Worm (Caenorhabditis elegans) whole organism, young adult: ENCODE data around the gene ssr-2.

ENCODE experiments used
- B0035.1 ChIP-seq: sonication (generic microtip); optimal IDR thresholded peaks from 2 replicates; lab custom pipeline; 2016; ENCODE audit warnings: missing genetic modification characterization, mild to moderate bottlenecking, missing compliant biosample characterization, missing genotype, missing genetic modification reagents
- C06A6.2 ChIP-seq: fragments of 200-800 bp; sonication (Bioruptor generic); conservative IDR thresholded peaks from 2 replicates; pipeline ENCODE4 v1.3.6; 2022; ENCODE audit warnings: missing genetic modification characterization, missing compliant biosample characterization
- F10E7.11 ChIP-seq: sonication (generic microtip); optimal IDR thresholded peaks from 2 replicates; lab custom pipeline; 2017; ENCODE audit warnings: mild to moderate bottlenecking, missing genetic modification characterization, moderate library complexity, missing compliant biosample characterization
- F22D6.2 ChIP-seq: sonication (generic microtip); optimal IDR thresholded peaks from 2 replicates; lab custom pipeline; 2016; ENCODE audit warnings: mild to moderate bottlenecking, missing genetic modification characterization, missing compliant biosample characterization
- F37B4.10 ChIP-seq: fragments of 200-800 bp; sonication (Bioruptor generic); IDR thresholded peaks from 2 replicates; pipeline ENCODE4 v1.3.6; 2022; ENCODE audit warnings: missing genetic modification characterization, missing compliant biosample characterization
- F39B2.1 ChIP-seq: fragments of 200-800 bp; sonication (Bioruptor generic); IDR thresholded peaks from 2 replicates; pipeline ENCODE4 v1.3.6; 2022; ENCODE audit warnings: missing genetic modification reagents, missing genetic modification characterization, missing compliant biosample characterization
- F52B5.7 ChIP-seq: sonication (generic microtip); optimal IDR thresholded peaks from 2 replicates; lab custom pipeline; 2016; ENCODE audit warnings: mild to moderate bottlenecking, missing genetic modification characterization, missing compliant biosample characterization
- F57A8.1 ChIP-seq: fragments of 200-800 bp; sonication (Bioruptor generic); optimal IDR thresholded peaks from 2 replicates; lab custom pipeline; 2018; ENCODE audit warnings: mild to moderate bottlenecking, missing genetic modification characterization, moderate library complexity, missing compliant biosample characterization
- Y53F4B.3 ChIP-seq: fragments of 200-800 bp; sonication (Bioruptor generic); IDR thresholded peaks from 2 replicates; pipeline ENCODE4 v1.3.6; 2022; ENCODE audit warnings: missing genetic modification reagents, missing genetic modification characterization, missing compliant biosample characterization
- Y56A3A.18 ChIP-seq: fragments of 200-800 bp; sonication (Bioruptor generic); IDR thresholded peaks from 2 replicates; pipeline ENCODE4 v1.3.6; 2022; ENCODE audit warnings: missing genetic modification reagents, missing genetic modification characterization, missing compliant biosample characterization
- Y79H2A.3 ChIP-seq: fragments of 200-800 bp; sonication (Bioruptor generic); conservative IDR thresholded peaks from 2 replicates; pipeline ENCODE4 v1.3.6; 2022; ENCODE audit warnings: missing genetic modification reagents, missing genetic modification characterization, missing compliant biosample characterization
- ama-1 ChIP-seq, 3 experiments: fragments of 150-350 bp in 1 of 3; sonication (generic microtip) in 2 of 3; optimal IDR thresholded peaks; 2 replicates each; lab custom pipeline; 2014 to 2018; ENCODE audit warnings: missing biosample characterization in 2 of 3, missing genetic modification characterization in 2 of 3, missing genetic modification reagents in 2 of 3
- athp-1 ChIP-seq: sonication (generic microtip); optimal IDR thresholded peaks from 2 replicates; lab custom pipeline; 2017; ENCODE audit warnings: mild to moderate bottlenecking, missing genetic modification characterization, missing compliant biosample characterization
- attf-3 ChIP-seq: fragments of 200-800 bp; sonication (Bioruptor generic); conservative IDR thresholded peaks from 2 replicates; pipeline ENCODE4 v1.3.6; 2022; ENCODE audit warnings: missing genetic modification reagents, missing genetic modification characterization, missing compliant biosample characterization
- bed-1 ChIP-seq: fragments of 200-800 bp; sonication (Bioruptor generic); IDR thresholded peaks from 2 replicates; pipeline ENCODE4 v1.3.6; 2022; ENCODE audit warnings: missing genetic modification reagents, missing genetic modification characterization, missing compliant biosample characterization
- bed-2 ChIP-seq: fragments of 200-800 bp; sonication (Bioruptor generic); IDR thresholded peaks from 2 replicates; pipeline ENCODE4 v1.3.6; 2022; ENCODE audit warnings: missing genetic modification reagents, missing genetic modification characterization, missing compliant biosample characterization
- cebp-1 ChIP-seq, 2 experiments: fragments of 200-800 bp in 1 of 2; sonication (Bioruptor generic) in 1 of 2; sonication (generic microtip) in 1 of 2; IDR thresholded peaks in 1 of 2; optimal IDR thresholded peaks in 1 of 2; 2 replicates each; pipeline versions ENCODE4 v1.3.6 to Lab custom; 2017 to 2022; ENCODE audit warnings: missing compliant biosample characterization in 2 of 2, missing genetic modification characterization in 2 of 2, mild to moderate bottlenecking in 1 of 2, missing genetic modification reagents in 1 of 2, moderate library complexity in 1 of 2
- ceh-100 ChIP-seq: fragments of 200-800 bp; sonication (Bioruptor generic); IDR thresholded peaks from 2 replicates; pipeline ENCODE4 v1.3.6; 2022; ENCODE audit warnings: missing genetic modification reagents, missing genetic modification characterization, missing compliant biosample characterization
- chd-7 ChIP-seq: sonication (generic microtip); optimal IDR thresholded peaks from 2 replicates; lab custom pipeline; 2016; ENCODE audit warnings: mild to moderate bottlenecking, missing genetic modification characterization, moderate library complexity, missing compliant biosample characterization
- die-1 ChIP-seq: sonication (generic microtip); optimal IDR thresholded peaks from 2 replicates; lab custom pipeline; 2016; ENCODE audit warnings: missing genotype, mild to moderate bottlenecking, missing genetic modification characterization, missing compliant biosample characterization
- dpff-1 ChIP-seq: sonication (generic microtip); optimal IDR thresholded peaks from 2 replicates; lab custom pipeline; 2017; ENCODE audit warnings: mild to moderate bottlenecking, missing genetic modification characterization, missing compliant biosample characterization
- egl-44 ChIP-seq: fragments of 200-800 bp; sonication (Bioruptor generic); IDR thresholded peaks from 2 replicates; pipeline ENCODE4 v1.3.6; 2022; ENCODE audit warnings: missing genetic modification reagents, missing genetic modification characterization, missing compliant biosample characterization
- ekl-4 ChIP-seq: fragments of 200-800 bp; sonication (Bioruptor generic); IDR thresholded peaks from 2 replicates; pipeline ENCODE4 v1.3.6; 2022; ENCODE audit warnings: missing genetic modification reagents, missing genetic modification characterization, missing compliant biosample characterization
- gei-17 ChIP-seq: fragments of 200-800 bp; sonication (Bioruptor generic); optimal IDR thresholded peaks from 2 replicates; lab custom pipeline; 2018; ENCODE audit warnings: mild to moderate bottlenecking, missing genetic modification characterization, missing compliant biosample characterization
- him-1 ChIP-seq: sonication (generic microtip); optimal IDR thresholded peaks from 2 replicates; lab custom pipeline; 2016; ENCODE audit warnings: missing genotype, missing genetic modification reagents, missing genetic modification characterization, missing compliant biosample characterization
- hlh-12 ChIP-seq: sonication (generic microtip); optimal IDR thresholded peaks from 2 replicates; lab custom pipeline; 2016; ENCODE audit warnings: missing genetic modification characterization, missing compliant biosample characterization
- hmg-20 ChIP-seq: fragments of 200-800 bp; sonication (Bioruptor generic); IDR thresholded peaks from 2 replicates; pipeline ENCODE4 v1.3.6; 2022; ENCODE audit warnings: missing genetic modification reagents, missing genetic modification characterization, missing compliant biosample characterization
- hrde-1 ChIP-seq: sonication (generic microtip); optimal IDR thresholded peaks from 2 replicates; lab custom pipeline; 2016; ENCODE audit warnings: missing genetic modification characterization, mild to moderate bottlenecking, missing compliant biosample characterization, moderate library complexity, missing genotype, missing genetic modification reagents, borderline replicate concordance
- let-526 ChIP-seq: fragments of 200-800 bp; sonication (Bioruptor generic); IDR thresholded peaks from 2 replicates; pipeline ENCODE4 v1.3.6; 2022; ENCODE audit warnings: missing genetic modification reagents, missing genetic modification characterization, missing compliant biosample characterization
- let-607 ChIP-seq, 2 experiments: fragments of 200-800 bp in 1 of 2; sonication (Bioruptor generic) in 1 of 2; sonication (generic microtip) in 1 of 2; optimal IDR thresholded peaks; 2 replicates each; lab custom pipeline; 2016 to 2018; ENCODE audit warnings: mild to moderate bottlenecking in 2 of 2, missing compliant biosample characterization in 2 of 2, missing genetic modification characterization in 2 of 2, moderate library complexity in 2 of 2, missing genotype in 1 of 2
- lin-54 ChIP-seq: fragments of 200-800 bp; sonication (Bioruptor generic); optimal IDR thresholded peaks from 2 replicates; lab custom pipeline; 2018; ENCODE audit warnings: mild to moderate bottlenecking, missing genetic modification characterization, missing compliant biosample characterization
- madf-8 ChIP-seq: fragments of 200-800 bp; sonication (Bioruptor generic); conservative IDR thresholded peaks from 2 replicates; pipeline ENCODE4 v1.3.6; 2022; ENCODE audit warnings: missing genetic modification reagents, missing genetic modification characterization, missing compliant biosample characterization
- mel-28 ChIP-seq: sonication (generic microtip); optimal IDR thresholded peaks from 2 replicates; lab custom pipeline; 2016; ENCODE audit warnings: borderline replicate concordance, mild to moderate bottlenecking, missing genetic modification characterization, missing compliant biosample characterization
- nfya-1 ChIP-seq: sonication (generic microtip); optimal IDR thresholded peaks from 2 replicates; lab custom pipeline; 2017; ENCODE audit warnings: antibody characterized with exemption, missing compliant biosample characterization, missing genetic modification characterization, borderline replicate concordance; ENCODE audit not compliant: insufficient read depth
- nfya-2 ChIP-seq: fragments of 200-800 bp; sonication (Bioruptor generic); IDR thresholded peaks from 2 replicates; pipeline ENCODE4 v1.3.6; 2022; ENCODE audit warnings: missing genetic modification reagents, missing genetic modification characterization, missing compliant biosample characterization
- nfyb-1 ChIP-seq: fragments of 200-800 bp; sonication (Bioruptor generic); IDR thresholded peaks from 2 replicates; pipeline ENCODE4 v1.3.6; 2022; ENCODE audit warnings: missing genetic modification reagents, missing genetic modification characterization, missing compliant biosample characterization
- nhr-90 ChIP-seq: sonication (generic microtip); optimal IDR thresholded peaks from 2 replicates; lab custom pipeline; 2016; ENCODE audit warnings: missing genotype, mild to moderate bottlenecking, missing genetic modification characterization, missing compliant biosample characterization
- pbrm-1 ChIP-seq: fragments of 200-800 bp; sonication (Bioruptor generic); IDR thresholded peaks from 2 replicates; pipeline ENCODE4 v1.3.6; 2022; ENCODE audit warnings: missing genetic modification reagents, missing genetic modification characterization, missing compliant biosample characterization
- rec-8 ChIP-seq, 2 experiments: sonication (generic microtip); optimal IDR thresholded peaks; 2 replicates each; lab custom pipeline; 2016; ENCODE audit warnings: mild to moderate bottlenecking in 2 of 2, missing genetic modification characterization in 2 of 2, missing genetic modification reagents in 2 of 2, missing genotype in 2 of 2, missing biosample characterization in 1 of 2, missing compliant biosample characterization in 1 of 2, moderate library complexity in 1 of 2
- sea-2 ChIP-seq: fragments of 200-800 bp; sonication (Bioruptor generic); IDR thresholded peaks from 2 replicates; pipeline ENCODE4 v1.3.6; 2022; ENCODE audit warnings: missing genetic modification characterization, missing compliant biosample characterization
- snpc-1.3 ChIP-seq: sonication (generic microtip); optimal IDR thresholded peaks from 2 replicates; lab custom pipeline; 2017; ENCODE audit warnings: missing genetic modification characterization, mild to moderate bottlenecking, missing compliant biosample characterization, antibody characterized with exemption, moderate library complexity, missing genotype, missing genetic modification reagents; ENCODE audit not compliant: insufficient read depth
- snpc-3.4 ChIP-seq: sonication (generic microtip); optimal IDR thresholded peaks from 2 replicates; lab custom pipeline; 2017; ENCODE audit warnings: missing genetic modification characterization, mild to moderate bottlenecking, missing compliant biosample characterization, antibody characterized with exemption, moderate library complexity, missing genotype, missing genetic modification reagents
- unc-62 ChIP-seq: fragments of 150-350 bp; optimal IDR thresholded peaks from 2 replicates; lab custom pipeline; 2014; ENCODE audit warnings: missing biosample characterization, missing genetic modification reagents, missing genetic modification characterization
- xnd-1 ChIP-seq: sonication (generic microtip); optimal IDR thresholded peaks from 2 replicates; lab custom pipeline; 2016; ENCODE audit warnings: missing genotype, missing genetic modification reagents, missing genetic modification characterization, missing compliant biosample characterization
- zim-3 ChIP-seq: sonication (generic microtip); optimal IDR thresholded peaks from 2 replicates; lab custom pipeline; 2017; ENCODE audit warnings: mild to moderate bottlenecking, missing genetic modification characterization, moderate library complexity, missing compliant biosample characterization
- ztf-28 ChIP-seq: fragments of 200-800 bp; sonication (Bioruptor generic); IDR thresholded peaks from 2 replicates; pipeline ENCODE4 v1.3.6; 2022; ENCODE audit warnings: missing genetic modification reagents, missing genetic modification characterization, missing compliant biosample characterization
- ztf-3 ChIP-seq: fragments of 200-800 bp; sonication (Bioruptor generic); optimal IDR thresholded peaks from 2 replicates; lab custom pipeline; 2018; ENCODE audit warnings: mild to moderate bottlenecking, missing genetic modification characterization, missing compliant biosample characterization

Gene ssr-2

DNA sequence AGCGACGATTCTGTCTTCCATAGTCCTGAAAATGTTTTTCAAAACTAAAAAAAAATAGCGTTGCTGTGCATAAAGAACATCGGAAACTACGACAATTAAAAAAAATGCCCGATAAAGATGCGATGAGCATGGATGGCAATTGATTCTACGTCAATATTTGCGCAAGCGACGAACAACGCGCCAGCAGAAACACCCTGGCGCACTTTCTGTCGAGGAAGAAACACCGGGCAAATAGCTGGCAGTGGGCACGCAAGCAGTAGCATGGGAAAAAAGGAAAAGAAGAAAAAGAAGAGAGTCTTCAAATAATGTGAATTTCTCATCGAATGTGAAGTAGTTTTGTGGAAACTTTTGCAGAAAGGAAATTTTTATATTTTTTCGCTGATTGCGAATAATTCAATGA lies 17.9 kb downstream of the ssr-2 start, which contains the start of gene C14A11.9 (continued):
- TF ChIP-seq pbrm-1 (GFP tag; lab: Robert Waterston, UW) (peak; percentile 79), ama-1 (optimal IDR thresholded peaks at IDR 0.05; lab: Kevin White, UChicago) (no peak), ama-1 (GFP tag; optimal IDR thresholded peaks at IDR 0.05; lab: Kevin White, UChicago) (no peak), ztf-28 (GFP tag; lab: Robert Waterston, UW) (no peak), F10E7.11 (tag; lab: Kevin White, UChicago) (no peak), F57A8.1 (GFP tag; lab: Kevin White, UChicago) (no peak), F37B4.10 (GFP tag; lab: Robert Waterston, UW) (no peak), bed-2 (no peak), hlh-12 (tag; lab: Kevin White, UChicago) (no peak), egl-44 (GFP tag; lab: Robert Waterston, UW) (peak; percentile 71; the same call in 1 of the 2 replicates), snpc-3.4 (tag; lab: Kevin White, UChicago) (peak; percentile 12), xnd-1 (no peak), bed-1 (no peak), hrde-1 (no peak), madf-8 (GFP tag; lab: Robert Waterston, UW) (no peak), hmg-20 (no peak), chd-7 (tag; lab: Kevin White, UChicago) (no peak), C06A6.2 (GFP tag; lab: Robert Waterston, UW) (peak; percentile 81), ztf-3 (no peak), ekl-4 (GFP tag; lab: Robert Waterston, UW) (no peak; the same call in 1 of the 2 replicates), B0035.1 (tag; lab: Kevin White, UChicago) (no peak), him-1 (no peak), zim-3 (no peak), Y79H2A.3 (no peak), unc-62 (GFP tag; lab: Kevin White, UChicago) (no peak), lin-54 (peak; percentile 72), F52B5.7 (tag; lab: Kevin White, UChicago) (no peak), nfyb-1 (GFP tag; lab: Robert Waterston, UW) (no peak), ceh-100 (GFP tag; lab: Robert Waterston, UW) (0 out of 2 replicates have a peak, but pooled peaks have one; percentile 33), sea-2 (no peak), rec-8 (tag; optimal IDR thresholded peaks at IDR 0.05; lab: Kevin White, UChicago) (no peak), F39B2.1 (GFP tag; lab: Robert Waterston, UW) (no peak), dpff-1 (no peak), gei-17 (GFP tag; lab: Kevin White, UChicago) (peak; percentile 87), die-1 (tag; lab: Kevin White, UChicago) (peak; percentile 9), F22D6.2 (tag; lab: Kevin White, UChicago) (peak; percentile 69), nfya-2 (GFP tag; lab: Robert Waterston, UW) (no peak), attf-3 (GFP tag; lab: Robert Waterston, UW) (no peak), let-607 (tag; optimal IDR thresholded peaks at IDR 0.05; lab: Kevin White, UChicago) (peak in 1 of 2 experiments; percentile 77), nhr-90 (tag; lab: Kevin White, UChicago) (no peak), cebp-1 (GFP tag; IDR thresholded peaks at IDR 0.05; lab: Robert Waterston, UW) (no peak), cebp-1 (tag; optimal IDR thresholded peaks at IDR 0.05; lab: Kevin White, UChicago) (peak; percentile 90), nfya-1 (tag; lab: Kevin White, UChicago) (no peak), mel-28 (tag; lab: Kevin White, UChicago) (peak; percentile 24), Y53F4B.3 (GFP tag; lab: Robert Waterston, UW) (no peak), athp-1 (tag; lab: Kevin White, UChicago) (no peak), snpc-1.3 (no peak), Y56A3A.18 (GFP tag; lab: Robert Waterston, UW) (no peak; the same call in 1 of the 2 replicates), let-526 (GFP tag; lab: Robert Waterston, UW) (no peak)
